Worm (Caenorhabditis elegans): ENCODE results near the gene Y57G11C.42.
"Not testable (repeated sequence)": the region's sequence is repeated elsewhere in the genome, so short reads cannot be mapped to it uniquely, and the experiment has no call there.

Y57G11C.42 gene

DNA sequence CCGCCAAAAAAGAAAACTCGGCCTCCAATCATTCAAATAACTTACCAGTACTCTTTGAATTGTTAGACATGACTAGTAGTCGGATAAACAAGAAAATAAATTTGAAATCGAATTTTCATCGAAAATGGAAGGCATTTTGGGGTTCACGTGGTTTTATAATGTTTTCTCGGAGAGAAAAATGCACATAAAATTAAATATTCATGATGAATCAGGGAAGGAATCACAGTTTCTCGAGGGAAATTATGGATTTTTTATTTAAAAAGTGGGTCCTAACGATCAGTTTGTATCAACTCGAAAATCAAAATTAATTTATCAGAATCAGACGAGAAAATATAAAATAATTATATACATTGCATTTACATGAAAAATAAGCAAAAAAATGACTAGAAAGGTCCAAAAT is 37.0 kb downstream of the Y57G11C.42 start, which contains the start of gene Y57G11C.5:
Gene Y57G11C.5, minus strand, starts transcription at position 101 of the 400 bp plus-strand sequence.
- TF ChIP-seq unc-62 (GFP tag; optimal IDR thresholded peaks at IDR 0.05) = no peak

DNA sequence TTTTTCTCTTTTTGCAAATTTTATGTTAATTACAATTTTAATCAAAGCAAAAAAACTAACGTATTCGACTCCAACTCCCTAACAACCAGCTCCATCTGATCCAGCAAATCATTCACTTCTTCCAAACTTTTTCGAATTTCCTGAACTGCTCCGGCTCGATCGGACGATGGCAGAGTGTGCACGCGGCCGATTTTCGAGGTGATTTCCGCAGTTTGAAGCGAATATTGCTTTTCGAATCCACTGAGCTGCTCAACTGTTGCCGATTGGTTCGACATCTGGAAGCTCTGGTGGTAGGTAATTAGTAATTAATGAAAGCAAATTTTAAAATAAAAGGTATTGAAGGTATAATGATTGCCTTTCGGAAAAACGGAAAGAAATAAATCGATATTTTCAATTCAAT is 38.1 kb downstream of the Y57G11C.42 start, which contains the start of gene vti-1:
Gene vti-1, minus strand, starts transcription at position 284 of the 400 bp plus-strand sequence.
- TF ChIP-seq unc-62 (GFP tag; optimal IDR thresholded peaks at IDR 0.05) = no peak

DNA sequence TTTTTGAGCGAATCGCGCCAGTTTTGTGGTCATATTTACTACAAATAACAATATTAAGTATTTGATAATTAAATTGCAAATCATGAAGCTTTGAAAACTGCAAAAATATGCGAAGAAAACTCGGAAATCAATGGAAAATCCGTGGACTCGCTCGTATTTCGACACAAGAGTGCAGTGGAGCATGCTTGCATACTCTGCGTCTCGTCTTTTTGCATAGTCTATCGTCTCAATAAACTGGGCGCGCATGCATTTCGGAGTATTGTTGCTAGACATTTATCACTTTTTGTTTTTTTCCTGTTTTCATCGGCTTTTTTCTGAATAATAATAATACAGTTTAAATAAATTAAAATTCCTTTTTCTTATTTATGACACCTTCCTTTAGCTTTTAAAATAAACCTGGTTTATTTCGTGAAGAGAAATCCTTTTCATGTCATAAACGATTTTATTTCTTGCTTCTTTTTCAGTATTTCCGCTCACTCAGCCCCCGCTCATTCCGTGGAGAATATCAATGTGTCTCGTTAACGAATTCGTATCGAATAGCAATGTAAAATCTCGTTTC is 39.4 kb downstream of the Y57G11C.42 start, which contains the start of the genes mrps-7 and Y57G11C.3:
Gene mrps-7, minus strand, starts transcription at position 38 of the 559 bp plus-strand sequence.
Gene Y57G11C.3, plus strand, starts transcription at position 509 of the 559 bp plus-strand sequence.
- TF ChIP-seq unc-62 (GFP tag; optimal IDR thresholded peaks at IDR 0.05) = no peak

DNA sequence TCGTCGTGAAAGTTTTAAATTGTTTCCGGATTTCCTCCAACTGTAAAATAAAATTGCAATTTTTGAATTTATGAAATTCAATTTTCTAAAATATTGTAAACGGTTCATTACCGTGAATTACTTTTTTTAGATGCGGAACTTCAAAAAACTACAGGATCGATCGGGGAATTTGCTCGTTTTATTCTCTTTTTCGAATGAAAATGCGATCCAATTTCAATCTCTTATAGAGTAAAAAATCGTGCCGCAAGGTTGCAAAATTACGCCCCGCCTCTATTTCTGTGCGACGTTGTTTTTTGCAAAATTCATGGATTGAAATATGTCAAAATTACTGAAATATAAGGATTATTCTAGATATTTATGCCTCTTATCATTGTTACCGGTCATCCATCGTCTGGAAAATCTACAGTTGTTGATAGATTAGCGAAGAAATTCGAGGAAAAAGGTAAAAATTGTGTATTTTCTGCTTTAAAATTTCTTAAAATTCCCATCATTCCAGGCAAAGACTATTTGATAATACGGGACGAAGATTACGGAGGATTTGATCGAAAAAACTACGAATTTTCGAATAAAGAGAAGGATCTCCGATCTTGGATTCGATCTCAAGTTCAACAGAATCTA is 41.0 kb downstream of the Y57G11C.42 start, which contains the start of gene Y57G11C.43:
Gene Y57G11C.43, plus strand, starts transcription at position 224 of the 618 bp plus-strand sequence.
- TF ChIP-seq unc-62 (GFP tag; optimal IDR thresholded peaks at IDR 0.05) = no peak

DNA sequence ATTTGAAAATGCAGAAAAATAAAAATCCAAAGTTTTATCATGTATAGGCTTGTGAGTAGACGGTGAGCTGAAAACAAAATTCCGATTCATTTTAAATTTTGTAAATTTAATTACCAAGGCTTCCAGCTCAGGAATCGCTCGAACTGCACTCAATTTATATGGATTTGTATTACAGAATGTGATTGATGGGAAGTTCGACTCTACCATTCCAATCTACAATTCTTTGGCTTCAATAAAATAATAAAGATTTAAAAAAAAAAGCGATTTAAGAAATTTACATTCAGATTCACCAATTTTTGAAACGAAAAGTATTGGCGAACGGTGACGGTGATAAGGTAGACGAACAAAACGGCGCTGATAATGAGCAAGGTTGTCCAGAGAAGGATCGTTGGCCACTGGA is 42.3 kb downstream of the Y57G11C.42 start:
- TF ChIP-seq unc-62 (GFP tag; optimal IDR thresholded peaks at IDR 0.05) = no peak

DNA sequence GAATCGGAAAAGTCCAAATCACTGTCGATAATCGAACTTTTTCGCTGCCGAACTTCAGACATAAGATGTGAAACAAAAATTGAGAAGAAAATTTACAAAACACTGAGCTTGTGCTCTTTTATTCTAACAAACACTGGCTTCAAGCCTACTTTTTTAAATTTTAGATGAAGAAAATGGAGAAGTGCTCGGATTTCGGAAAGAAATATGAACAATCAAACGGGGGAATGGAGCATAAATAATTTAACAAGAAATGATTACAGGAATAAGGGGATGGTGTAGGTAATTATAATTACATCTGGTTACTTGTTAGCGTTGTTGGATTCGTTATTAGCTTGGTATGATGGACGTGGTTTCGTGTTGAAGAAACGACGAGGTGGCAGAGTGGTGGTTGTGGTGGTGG is 43.0 kb downstream of the Y57G11C.42 start, which contains the start of gene degl-1:
Gene degl-1, minus strand, starts transcription at position 101 of the 400 bp plus-strand sequence.
- no peak for TF ChIP-seq unc-62 (GFP tag; optimal IDR thresholded peaks at IDR 0.05)

DNA sequence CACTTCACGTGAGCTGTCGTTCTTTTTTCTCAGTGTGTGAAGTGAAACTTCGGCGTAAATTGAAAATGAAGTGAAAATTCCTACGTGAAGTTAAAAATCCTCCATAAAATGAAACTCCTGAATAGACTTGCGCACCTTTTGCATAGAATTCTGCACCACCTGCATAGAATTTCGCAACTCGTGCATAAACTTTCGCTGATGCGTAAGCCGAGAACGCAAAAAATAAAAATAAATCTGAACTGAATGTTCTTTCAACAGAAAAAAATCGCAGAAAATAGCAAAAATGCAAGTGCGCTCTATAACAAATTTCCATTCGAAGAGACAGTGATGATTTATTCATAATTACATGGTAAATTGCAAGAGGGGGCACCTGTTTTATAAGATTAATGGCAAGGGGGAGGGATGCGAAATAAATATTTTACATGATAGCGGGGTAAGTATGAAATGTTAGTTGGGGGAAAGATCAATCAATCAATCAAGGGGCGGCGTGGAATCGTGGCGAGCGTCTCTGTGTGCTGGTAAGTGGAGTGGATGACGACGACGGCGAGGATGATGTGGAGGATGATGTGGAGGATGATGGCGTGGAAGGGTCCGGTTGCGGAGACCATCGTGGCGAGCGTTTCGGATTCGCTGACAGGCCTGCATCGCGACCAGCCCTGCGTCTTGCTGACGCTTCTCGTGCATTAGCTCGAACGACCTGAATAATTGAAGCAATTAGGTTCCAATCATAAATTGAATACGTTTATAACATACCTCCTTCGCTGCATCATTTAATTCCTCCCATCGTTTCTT is 45.2 kb downstream of the Y57G11C.42 start, which contains the start of gene Y57G11C.36:
Gene Y57G11C.36, minus strand, starts transcription at position 502 of the 792 bp plus-strand sequence.
- no peak for TF ChIP-seq unc-62 (GFP tag; optimal IDR thresholded peaks at IDR 0.05)

DNA sequence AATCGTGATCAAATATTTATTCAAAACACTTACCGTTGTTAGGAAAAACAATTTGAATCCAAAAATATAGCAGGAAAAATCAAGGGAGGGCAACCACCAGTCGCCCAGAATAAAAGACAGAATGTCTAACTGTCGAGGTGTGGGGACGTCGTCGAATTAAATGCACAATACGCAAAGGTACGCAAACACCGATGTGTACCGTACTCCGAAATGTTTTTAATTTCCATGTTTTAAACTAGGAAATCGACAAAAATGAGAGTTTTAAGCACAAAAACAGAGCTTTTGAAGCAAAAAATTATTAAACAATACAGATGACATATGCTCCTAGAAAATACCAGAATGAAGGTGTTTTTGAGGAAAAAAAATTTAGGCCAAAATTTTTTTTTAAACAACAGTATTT is 46.1 kb downstream of the Y57G11C.42 start, which contains the start of gene Y57G11C.51:
Gene Y57G11C.51, minus strand, starts transcription at position 101 of the 400 bp plus-strand sequence.
- TF ChIP-seq unc-62 (GFP tag; optimal IDR thresholded peaks at IDR 0.05) = not testable (repeated sequence)

DNA sequence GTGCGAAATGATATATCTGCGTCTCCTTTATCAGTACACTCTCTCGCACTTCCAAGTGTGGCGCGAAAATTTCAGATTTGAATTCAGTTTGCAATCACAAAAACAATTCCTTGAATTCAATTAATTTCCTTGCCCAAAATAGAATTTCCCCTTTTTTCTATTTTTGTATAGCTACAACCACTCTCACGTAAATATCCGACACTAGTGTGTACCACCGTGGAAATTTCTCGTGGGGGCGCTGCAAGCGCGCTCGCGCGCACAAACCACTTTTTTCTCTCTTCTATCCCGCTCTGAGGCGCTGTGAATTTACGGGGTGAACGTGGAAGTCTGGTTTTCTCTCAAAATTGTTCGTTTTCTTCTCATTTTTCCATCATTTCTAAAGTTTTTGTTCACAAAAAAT is 53.2 kb downstream of the Y57G11C.42 start, which contains the start of gene Y57G11C.8:
Gene Y57G11C.8, plus strand, starts transcription at position 301 of the 400 bp plus-strand sequence.
- TF ChIP-seq unc-62 (GFP tag; optimal IDR thresholded peaks at IDR 0.05) = no peak

DNA sequence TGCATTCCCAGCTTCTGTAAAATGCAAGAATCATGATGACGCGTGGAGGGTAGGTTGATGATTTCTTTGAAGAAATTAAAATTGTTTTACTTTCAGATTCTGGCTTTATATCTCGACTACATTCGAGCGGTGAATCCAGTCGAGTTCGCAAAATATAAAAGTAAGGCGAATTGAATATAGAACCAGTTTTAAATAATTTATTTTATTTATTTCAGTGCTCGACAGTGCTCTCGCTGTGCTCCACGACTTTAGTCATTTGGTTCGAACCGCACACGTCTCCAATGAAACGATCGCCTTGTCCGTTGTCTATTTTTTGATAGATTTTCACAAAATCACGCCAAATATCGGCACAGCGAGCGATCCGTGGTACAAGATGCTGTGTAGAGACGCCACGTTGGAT is 53.9 kb downstream of the Y57G11C.42 start, which contains the start of gene Y57G11C.1130:
Gene Y57G11C.1130, plus strand, starts transcription at position 301 of the 400 bp plus-strand sequence.
- no peak for TF ChIP-seq unc-62 (GFP tag; optimal IDR thresholded peaks at IDR 0.05)

DNA sequence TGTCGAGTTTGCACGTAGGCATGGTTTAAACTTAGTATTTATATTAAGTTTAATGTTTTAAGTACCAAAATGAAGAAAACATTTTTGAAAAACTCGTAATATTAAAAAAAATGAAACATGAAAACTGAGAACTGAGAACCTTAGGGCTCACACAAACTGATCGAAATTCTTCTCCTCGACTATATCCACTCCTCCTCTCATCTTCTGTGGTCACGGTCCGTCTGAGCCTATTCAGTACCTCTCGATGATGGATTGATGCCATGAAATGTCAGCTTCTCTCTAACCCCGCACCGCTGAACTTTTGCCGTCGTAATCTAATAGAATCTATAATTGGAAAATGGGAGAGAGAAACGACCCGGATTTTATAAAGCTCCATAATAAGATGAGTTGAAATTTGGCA is 56.2 kb downstream of the Y57G11C.42 start, which contains the start of gene nlp-56:
Gene nlp-56, minus strand, starts transcription at position 257 of the 400 bp plus-strand sequence.
- TF ChIP-seq unc-62 (GFP tag; optimal IDR thresholded peaks at IDR 0.05) = no peak

DNA sequence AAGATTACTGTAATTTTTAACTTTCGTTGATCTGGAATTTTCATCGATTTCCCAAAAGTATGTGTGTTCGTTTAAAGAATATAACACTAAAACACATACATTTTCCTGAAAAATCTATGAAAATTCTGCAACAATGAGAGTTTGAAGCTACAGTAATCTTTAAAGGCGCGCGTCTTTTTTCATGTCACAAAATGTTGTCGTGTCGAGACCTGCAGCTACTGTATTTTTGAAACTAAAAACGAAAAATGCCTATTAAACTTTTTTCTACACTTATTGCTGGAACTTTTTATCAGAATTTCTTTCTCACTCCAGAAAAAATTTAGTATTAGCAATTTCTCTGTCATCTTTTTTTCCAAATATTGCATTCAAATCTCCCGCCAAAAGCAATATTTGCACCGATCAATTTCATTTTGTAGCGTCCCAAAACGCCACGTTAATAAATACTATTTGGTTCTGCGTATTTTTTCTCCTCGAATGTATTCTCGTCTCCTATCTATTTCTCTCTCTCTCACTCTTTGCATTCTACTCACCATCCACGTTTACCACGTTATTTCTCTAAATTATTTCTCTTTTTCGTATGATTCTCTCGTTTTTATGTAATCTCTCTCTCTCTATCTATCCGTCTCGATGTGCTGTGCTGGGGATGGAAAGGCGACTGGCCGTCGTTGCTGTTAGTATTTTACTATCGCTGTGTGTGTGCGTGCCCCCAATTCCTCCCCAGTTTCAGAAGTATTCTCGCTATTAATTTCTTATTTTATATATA is 58.2 kb downstream of the Y57G11C.42 start, which contains the start of gene melo-1:
Gene melo-1, plus strand, starts transcription at position 658 of the 763 bp plus-strand sequence.
- no peak for TF ChIP-seq unc-62 (GFP tag; optimal IDR thresholded peaks at IDR 0.05)

DNA sequence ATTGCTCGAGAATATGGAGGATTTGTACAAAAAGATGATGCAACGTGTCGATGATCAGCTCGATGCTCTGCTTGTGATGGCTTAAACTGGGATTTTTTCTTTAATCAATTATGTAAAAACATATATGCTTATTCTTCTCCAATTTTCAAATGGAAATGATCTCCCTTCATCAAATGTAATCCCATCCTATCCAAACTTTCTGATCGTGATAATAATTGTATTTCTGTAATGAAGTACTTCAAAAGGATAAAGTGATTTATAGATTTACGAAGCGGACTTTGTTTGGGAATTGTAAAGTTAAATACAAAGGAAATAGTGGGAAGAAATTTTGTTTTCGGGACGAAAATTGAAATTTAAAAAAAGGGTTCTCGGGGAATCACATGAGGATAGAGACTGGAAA is 62.3 kb downstream of the Y57G11C.42 start:
- no peak for TF ChIP-seq unc-62 (GFP tag; optimal IDR thresholded peaks at IDR 0.05)

DNA sequence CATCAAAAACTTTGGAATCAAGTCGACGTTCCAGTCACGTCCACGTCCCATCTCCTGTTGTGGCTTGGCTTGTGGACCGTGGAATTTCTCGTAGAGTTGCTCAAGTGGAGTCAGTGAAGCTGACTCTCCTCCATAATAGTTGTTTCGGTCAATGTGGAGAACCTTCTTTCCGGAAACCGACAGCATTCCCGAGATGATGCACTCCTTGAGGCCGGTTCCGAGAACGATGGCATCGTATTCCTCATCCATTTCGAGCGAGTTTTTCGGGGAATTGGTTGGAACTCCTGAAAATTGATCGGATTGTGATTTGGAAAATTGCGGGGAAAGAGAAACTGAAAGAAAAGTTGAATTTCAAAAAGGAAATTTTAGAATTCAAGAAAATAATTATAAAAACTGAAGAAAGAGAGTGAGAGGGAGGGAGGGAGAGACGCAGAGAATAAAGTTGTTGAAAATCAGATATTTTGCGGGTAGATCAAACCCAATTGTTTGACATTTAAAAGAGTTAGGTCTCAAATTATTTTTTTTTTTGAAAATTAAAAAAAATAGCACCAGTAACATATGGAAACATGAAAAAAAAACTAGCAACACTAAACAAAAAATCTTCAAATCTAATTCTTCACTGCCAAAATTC is 64.4 kb downstream of the Y57G11C.42 start, which contains the start of gene gdi-1:
Gene gdi-1, minus strand, starts transcription at position 286 of the 631 bp plus-strand sequence.
- TF ChIP-seq unc-62 (GFP tag; optimal IDR thresholded peaks at IDR 0.05) = no peak
